Worm (Caenorhabditis elegans): Measurements from ENCODE around the gene srd-30.

DNA sequence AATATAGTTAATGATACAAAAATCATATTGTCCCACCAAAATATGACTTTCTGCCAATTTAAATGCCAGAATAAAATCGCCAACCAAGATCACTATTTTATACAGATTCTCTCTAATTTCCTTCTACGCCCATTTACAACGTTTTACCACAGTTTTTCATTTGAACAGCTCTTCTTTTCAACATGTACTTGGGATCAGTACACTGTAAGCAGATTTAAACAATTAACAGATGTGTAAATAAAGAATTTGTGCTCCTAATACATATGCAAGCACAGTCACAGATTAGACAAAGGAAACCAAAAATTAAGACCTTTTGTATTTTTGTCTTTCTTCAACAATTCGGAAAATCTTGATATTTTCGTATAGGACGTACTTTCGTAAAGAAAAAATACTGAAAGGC is 13.8 kb downstream of the srd-30 start, which contains the start of gene F07C4.11:
- TF ChIP-seq nhr-237 (tag; optimal IDR thresholded peaks at IDR 0.05): no peak
- no peak for TF ChIP-seq tbx-8 (GFP tag; optimal IDR thresholded peaks at IDR 0.05)
- no peak for TF ChIP-seq bed-3 (GFP tag; optimal IDR thresholded peaks at IDR 0.05)
- TF ChIP-seq snpc-4 (tag; optimal IDR thresholded peaks at IDR 0.05): no peak
- no peak for TF ChIP-seq elt-1 (tag; optimal IDR thresholded peaks at IDR 0.05; ENCODE audit: borderline replicate concordance, insufficient read depth)
- TF ChIP-seq pha-4 (tag; optimal IDR thresholded peaks at IDR 0.05): no peak
- no peak for TF ChIP-seq lin-32 (GFP tag; optimal IDR thresholded peaks at IDR 0.05)
- no peak for TF ChIP-seq unc-62 (GFP tag; optimal IDR thresholded peaks at IDR 0.05)
- no peak for TF ChIP-seq ztf-11 (tag; optimal IDR thresholded peaks at IDR 0.05)
- no peak for TF ChIP-seq unc-39 (tag; optimal IDR thresholded peaks at IDR 0.05)
- no peak for TF ChIP-seq elt-3 (tag; optimal IDR thresholded peaks at IDR 0.05)
- TF ChIP-seq nhr-28 (tag; optimal IDR thresholded peaks at IDR 0.05): no peak
- no peak for TF ChIP-seq sem-2 (GFP tag; optimal IDR thresholded peaks at IDR 0.05)

Measured in whole organism, mixed stage, embryonic.